Worm (Caenorhabditis elegans): Measurements from ENCODE around the gene Y38E10A.1.

DNA sequence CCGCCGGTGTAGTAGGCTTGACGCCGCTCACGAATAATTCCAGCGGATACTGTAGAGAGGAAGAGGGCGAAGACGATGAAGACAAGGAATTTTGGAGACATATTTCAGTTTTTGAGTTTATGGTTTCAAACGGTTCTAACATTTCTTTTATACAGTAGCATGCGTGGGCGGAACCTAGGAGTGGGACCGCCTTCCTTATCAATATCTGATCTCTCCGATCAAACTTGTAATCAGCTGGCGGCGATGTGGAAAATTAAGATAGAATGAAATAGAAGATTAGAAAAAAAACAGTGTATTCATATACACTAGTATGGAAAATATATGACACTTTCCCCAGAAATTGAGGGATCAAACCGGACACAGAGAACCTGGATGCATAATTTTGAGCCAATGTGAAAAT lies 48.9 kb upstream of the Y38E10A.1 start, which contains the start of gene nspe-2:
- TF ChIP-seq ztf-26 (tag; optimal IDR thresholded peaks at IDR 0.05) (no peak), dpl-1 (GFP tag; optimal IDR thresholded peaks at IDR 0.05) (no peak), lin-35 (GFP tag; optimal IDR thresholded peaks at IDR 0.05) (no peak), attf-3 (GFP tag; conservative IDR thresholded peaks at IDR 0.05) (no peak), pha-4 (tag; optimal IDR thresholded peaks at IDR 0.05) (no peak), lsl-1 (GFP tag; optimal IDR thresholded peaks at IDR 0.05) (no peak), nhr-90 (tag; optimal IDR thresholded peaks at IDR 0.05) (no peak), unc-62 (GFP tag; optimal IDR thresholded peaks at IDR 0.05) (no peak), nfya-1 (tag; optimal IDR thresholded peaks at IDR 0.05; ENCODE audit: borderline replicate concordance, insufficient read depth) (no peak), chd-7 (tag; optimal IDR thresholded peaks at IDR 0.05) (no peak), rpc-1 (optimal IDR thresholded peaks at IDR 0.05) (no peak), rpc-1 (tag; optimal IDR thresholded peaks at IDR 0.05) (no peak), Y53F4B.3 (GFP tag; IDR thresholded peaks at IDR 0.05) (no peak), ccch-3 (GFP tag; optimal IDR thresholded peaks at IDR 0.05) (no peak)
